Worm (Caenorhabditis elegans): Measurements from ENCODE around the gene R11.3.

- TF ChIP-seq lin-13 (GFP tag; optimal IDR thresholded peaks at IDR 0.05) (peak; percentile 66), mdl-1 (tag; optimal IDR thresholded peaks at IDR 0.05) (peak in 1 of 2 experiments; percentile 41), fos-1 (tag; optimal IDR thresholded peaks at IDR 0.05) (peak; percentile 71), fkh-10 (GFP tag; optimal IDR thresholded peaks at IDR 0.05) (peak; percentile 85), vab-15 (tag; optimal IDR thresholded peaks at IDR 0.05) (no peak), jun-1 (tag; optimal IDR thresholded peaks at IDR 0.05) (peak; percentile 74), nhr-90 (tag; optimal IDR thresholded peaks at IDR 0.05; ENCODE audit: poor library complexity) (peak; percentile 58), nhr-71 (tag; optimal IDR thresholded peaks at IDR 0.05) (peak; percentile 90), rnt-1 (tag; optimal IDR thresholded peaks at IDR 0.05) (peak; percentile 65), lin-35 (GFP tag; optimal IDR thresholded peaks at IDR 0.05) (peak; percentile 34 to 51), dpl-1 (GFP tag; optimal IDR thresholded peaks at IDR 0.05) (no peak), ama-1 (optimal IDR thresholded peaks at IDR 0.05) (no peak), elt-2 (tag; optimal IDR thresholded peaks at IDR 0.05) (no peak), nhr-237 (tag; optimal IDR thresholded peaks at IDR 0.05) (no peak)
These were observed 51.3 kb downstream of the R11.3 start for ce11 chrX:16147728-16148197.

All from whole organism, L1 larva.